Fruit fly (Drosophila melanogaster) whole organism, prepupa: Measurements from ENCODE around the gene Hipk.
A peak's percentile ranks its signal among the peaks of the same experiment; 100 is the strongest.

Experiments used
- CG10631 ChIP-seq: fragments of 200-800 bp; sonication (Bioruptor generic); optimal IDR thresholded peaks from 2 replicates; lab custom pipeline; 2016; ENCODE audit warnings: missing biosample characterization, missing genetic modification characterization
- CG10669 ChIP-seq: fragments of 200-800 bp; sonication (Bioruptor generic); optimal IDR thresholded peaks from 3 replicates; lab custom pipeline; 2018; ENCODE audit warnings: missing biosample characterization, mild to moderate bottlenecking, missing genetic modification characterization, moderate library complexity
- CG11902 ChIP-seq: fragments of 200-800 bp; sonication (Bioruptor generic); optimal IDR thresholded peaks from 3 replicates; lab custom pipeline; 2016; ENCODE audit warnings: missing biosample characterization, missing genetic modification characterization
- CG15336 ChIP-seq: fragments of 200-800 bp; sonication (Bioruptor generic); IDR thresholded peaks from 2 replicates; pipeline ENCODE4 v1.3.6; 2022; ENCODE audit warnings: missing biosample characterization, missing genetic modification characterization
- CG16779 ChIP-seq: fragments of 200-800 bp; sonication (Bioruptor generic); optimal IDR thresholded peaks from 3 replicates; lab custom pipeline; 2017; ENCODE audit warnings: missing biosample characterization, mild to moderate bottlenecking, missing genetic modification characterization
- CG31627 ChIP-seq: fragments of 200-800 bp; sonication (Bioruptor generic); optimal IDR thresholded peaks from 3 replicates; lab custom pipeline; 2016; ENCODE audit warnings: missing biosample characterization, missing genetic modification characterization
- CG32006 ChIP-seq: fragments of 200-800 bp; sonication (Bioruptor generic); optimal IDR thresholded peaks from 3 replicates; lab custom pipeline; 2017; ENCODE audit warnings: missing biosample characterization, mild to moderate bottlenecking, missing genetic modification characterization
- CG34406 ChIP-seq: fragments of 200-800 bp; sonication (Bioruptor generic); optimal IDR thresholded peaks from 3 replicates; lab custom pipeline; 2016; ENCODE audit warnings: missing biosample characterization, missing genetic modification characterization
- CG3919 ChIP-seq: fragments of 200-800 bp; sonication (Bioruptor generic); optimal IDR thresholded peaks from 3 replicates; lab custom pipeline; 2016; ENCODE audit warnings: missing biosample characterization, missing genetic modification characterization
- CG4318 ChIP-seq: fragments of 200-800 bp; sonication (Bioruptor generic); optimal IDR thresholded peaks from 3 replicates; lab custom pipeline; 2017; ENCODE audit warnings: missing biosample characterization, mild to moderate bottlenecking, missing genetic modification characterization
- CG6163 ChIP-seq: fragments of 200-800 bp; sonication (Bioruptor generic); IDR thresholded peaks from 3 replicates; pipeline ENCODE4 v1.3.6; 2022; ENCODE audit warnings: missing biosample characterization, missing genetic modification characterization
- CG6792 ChIP-seq: fragments of 200-800 bp; sonication (Bioruptor generic); optimal IDR thresholded peaks from 3 replicates; lab custom pipeline; 2016; ENCODE audit warnings: missing biosample characterization, missing genetic modification characterization
- CG6808 ChIP-seq: fragments of 200-800 bp; sonication (Bioruptor generic); optimal IDR thresholded peaks from 3 replicates; lab custom pipeline; 2017; ENCODE audit warnings: missing biosample characterization, missing genetic modification characterization, mild to moderate bottlenecking, moderate library complexity, missing genetic modification reagents
- CG6854 ChIP-seq: fragments of 200-800 bp; sonication (Bioruptor generic); optimal IDR thresholded peaks from 2 replicates; lab custom pipeline; 2017; ENCODE audit warnings: missing biosample characterization, mild to moderate bottlenecking, missing genetic modification characterization
- CG7368 ChIP-seq: fragments of 200-800 bp; sonication (Bioruptor generic); optimal IDR thresholded peaks from 3 replicates; lab custom pipeline; 2016; ENCODE audit warnings: missing biosample characterization, missing genetic modification characterization
- CG8119 ChIP-seq: fragments of 200-800 bp; sonication (Bioruptor generic); IDR thresholded peaks from 3 replicates; pipeline ENCODE4 v1.3.6; 2022; ENCODE audit warnings: missing biosample characterization, missing genetic modification characterization
- CG8319 ChIP-seq: fragments of 200-800 bp; sonication (Bioruptor generic); optimal IDR thresholded peaks from 3 replicates; lab custom pipeline; 2016; ENCODE audit warnings: missing biosample characterization, missing genetic modification characterization
- CG8632 ChIP-seq: fragments of 200-800 bp; sonication (Bioruptor generic); optimal IDR thresholded peaks from 3 replicates; lab custom pipeline; 2016; ENCODE audit warnings: missing biosample characterization, missing genetic modification characterization
- CG9139 ChIP-seq: fragments of 200-800 bp; sonication (Bioruptor generic); optimal IDR thresholded peaks from 3 replicates; lab custom pipeline; 2017; ENCODE audit warnings: missing biosample characterization, mild to moderate bottlenecking, missing genetic modification characterization
- Eip78C ChIP-seq: fragments of 200-800 bp; sonication (Bioruptor generic); peaks from one replicate; lab custom pipeline; 2016; ENCODE audit warnings: missing biosample characterization, missing genetic modification characterization
- Eip93F ChIP-seq: fragments of 200-800 bp; sonication (Bioruptor generic); optimal IDR thresholded peaks from 2 replicates; lab custom pipeline; 2016; ENCODE audit warnings: missing biosample characterization, mild to moderate bottlenecking, missing genetic modification characterization
- Gug ChIP-seq: fragments of 200-800 bp; sonication (Bioruptor generic); IDR thresholded peaks from 2 replicates; pipeline ENCODE4 v1.3.6; 2022; ENCODE audit warnings: missing biosample characterization, missing genetic modification characterization
- Hr38 ChIP-seq: sonication (Bioruptor generic); optimal IDR thresholded peaks from 2 replicates; lab custom pipeline; 2016; ENCODE audit warnings: missing biosample characterization, missing genetic modification characterization
- Hr4 ChIP-seq: fragments of 200-800 bp; sonication (Bioruptor generic); optimal IDR thresholded peaks from 3 replicates; lab custom pipeline; 2016; ENCODE audit warnings: missing biosample characterization, missing genetic modification characterization
- Lpt ChIP-seq: fragments of 200-800 bp; sonication (Bioruptor generic); optimal IDR thresholded peaks from 3 replicates; lab custom pipeline; 2016; ENCODE audit warnings: missing biosample characterization, missing genetic modification characterization
- Sox102F ChIP-seq: fragments of 200-800 bp; sonication (Bioruptor generic); optimal IDR thresholded peaks from 2 replicates; lab custom pipeline; 2016; ENCODE audit warnings: missing biosample characterization, mild to moderate bottlenecking, missing genetic modification characterization
- Sox14 ChIP-seq: fragments of 200-800 bp; sonication (Bioruptor generic); optimal IDR thresholded peaks from 3 replicates; lab custom pipeline; 2016; ENCODE audit warnings: missing biosample characterization, missing genetic modification characterization
- Sox15 ChIP-seq: fragments of 200-800 bp; sonication (Bioruptor generic); optimal IDR thresholded peaks from 3 replicates; lab custom pipeline; 2016; ENCODE audit warnings: missing biosample characterization, missing genetic modification characterization
- achi ChIP-seq: fragments of 200-800 bp; sonication (Bioruptor generic); optimal IDR thresholded peaks from 3 replicates; lab custom pipeline; 2016; ENCODE audit warnings: missing biosample characterization, missing genetic modification characterization
- acj6 ChIP-seq: fragments of 200-800 bp; sonication (Bioruptor generic); optimal IDR thresholded peaks from 3 replicates; lab custom pipeline; 2016; ENCODE audit warnings: missing biosample characterization, missing genetic modification characterization
- dac ChIP-seq: fragments of 200-800 bp; sonication (Bioruptor generic); optimal IDR thresholded peaks from 2 replicates; lab custom pipeline; 2017; ENCODE audit warnings: missing biosample characterization, mild to moderate bottlenecking, missing genetic modification characterization
- dsx ChIP-seq: fragments of 200-800 bp; optimal IDR thresholded peaks from 3 replicates; lab custom pipeline; 2019; ENCODE audit warnings: missing biosample characterization, mild to moderate bottlenecking, missing genetic modification characterization, moderate library complexity; ENCODE audit not compliant: poor library complexity, severe bottlenecking
- eg ChIP-seq: fragments of 200-800 bp; sonication (Bioruptor generic); IDR thresholded peaks from 3 replicates; pipeline ENCODE4 v1.3.6; 2022; ENCODE audit warnings: missing biosample characterization, missing genetic modification characterization
- esn ChIP-seq: fragments of 200-800 bp; sonication (Bioruptor generic); optimal IDR thresholded peaks from 2 replicates; lab custom pipeline; 2016; ENCODE audit warnings: missing biosample characterization, mild to moderate bottlenecking, missing genetic modification characterization, moderate library complexity
- fd59A ChIP-seq: fragments of 200-800 bp; sonication (Bioruptor generic); optimal IDR thresholded peaks from 2 replicates; lab custom pipeline; 2017; ENCODE audit warnings: missing biosample characterization, mild to moderate bottlenecking, missing genetic modification characterization, missing genetic modification reagents
- fd85E ChIP-seq: fragments of 200-800 bp; sonication (Bioruptor generic); optimal IDR thresholded peaks from 3 replicates; lab custom pipeline; 2016; ENCODE audit warnings: missing biosample characterization, missing genetic modification characterization
- fkh ChIP-seq: fragments of 200-800 bp; sonication (Bioruptor generic); optimal IDR thresholded peaks from 3 replicates; lab custom pipeline; 2017; ENCODE audit warnings: missing biosample characterization, mild to moderate bottlenecking, missing genetic modification characterization, moderate library complexity
- lz ChIP-seq: fragments of 200-800 bp; sonication (Bioruptor generic); optimal IDR thresholded peaks from 3 replicates; lab custom pipeline; 2016; ENCODE audit warnings: missing biosample characterization, missing genetic modification characterization
- net ChIP-seq: fragments of 200-800 bp; sonication (Bioruptor generic); optimal IDR thresholded peaks from 3 replicates; lab custom pipeline; 2016; ENCODE audit warnings: missing biosample characterization, missing genetic modification characterization
- pdm3 ChIP-seq: fragments of 200-800 bp; sonication (Bioruptor generic); optimal IDR thresholded peaks from 3 replicates; lab custom pipeline; 2016; ENCODE audit warnings: missing biosample characterization, missing genetic modification characterization
- salr ChIP-seq, 2 experiments: fragments of 200-800 bp; sonication (Bioruptor generic); optimal IDR thresholded peaks; 3 replicates each; lab custom pipeline; 2016 to 2018; ENCODE audit warnings: missing biosample characterization in 2 of 2, missing genetic modification characterization in 2 of 2, mild to moderate bottlenecking in 1 of 2
- ss ChIP-seq, 2 experiments: fragments of 200-800 bp; sonication (Bioruptor generic); optimal IDR thresholded peaks; 2 replicates in 1 of 2; 3 replicates in 1 of 2; lab custom pipeline; 2017 to 2018; ENCODE audit warnings: mild to moderate bottlenecking in 2 of 2, missing biosample characterization in 2 of 2, missing genetic modification characterization in 2 of 2, moderate library complexity in 1 of 2
- svp ChIP-seq: fragments of 200-800 bp; sonication (Bioruptor generic); peaks from one replicate; lab custom pipeline; 2016; ENCODE audit warnings: missing biosample characterization, missing genetic modification characterization
- vri ChIP-seq: fragments of 200-800 bp; sonication (Bioruptor generic); optimal IDR thresholded peaks from 3 replicates; lab custom pipeline; 2016; ENCODE audit warnings: missing biosample characterization, mild to moderate bottlenecking, missing genetic modification characterization

The Hipk gene

dm6 chr3L:561117-561516 lies 18.3 kb downstream of the Hipk start:
- no peak for TF ChIP-seq CG8119 (GFP tag; lab: Robert Waterston, UW)
- TF ChIP-seq CG10669 (GFP tag; lab: Kevin White, UChicago): no peak
- TF ChIP-seq CG9139 (GFP tag; lab: Kevin White, UChicago): no peak
- no peak for TF ChIP-seq Eip93F (GFP tag; lab: Kevin White, UChicago)
- peak; percentile 77 for TF ChIP-seq Eip78C (GFP tag; lab: Kevin White, UChicago)
- TF ChIP-seq CG6163 (GFP tag; lab: Robert Waterston, UW): 0 out of 3 replicates have a peak, but pooled peaks have one; percentile 39
- peak; percentile 41 for TF ChIP-seq svp (GFP tag; lab: Kevin White, UChicago)

DNA sequence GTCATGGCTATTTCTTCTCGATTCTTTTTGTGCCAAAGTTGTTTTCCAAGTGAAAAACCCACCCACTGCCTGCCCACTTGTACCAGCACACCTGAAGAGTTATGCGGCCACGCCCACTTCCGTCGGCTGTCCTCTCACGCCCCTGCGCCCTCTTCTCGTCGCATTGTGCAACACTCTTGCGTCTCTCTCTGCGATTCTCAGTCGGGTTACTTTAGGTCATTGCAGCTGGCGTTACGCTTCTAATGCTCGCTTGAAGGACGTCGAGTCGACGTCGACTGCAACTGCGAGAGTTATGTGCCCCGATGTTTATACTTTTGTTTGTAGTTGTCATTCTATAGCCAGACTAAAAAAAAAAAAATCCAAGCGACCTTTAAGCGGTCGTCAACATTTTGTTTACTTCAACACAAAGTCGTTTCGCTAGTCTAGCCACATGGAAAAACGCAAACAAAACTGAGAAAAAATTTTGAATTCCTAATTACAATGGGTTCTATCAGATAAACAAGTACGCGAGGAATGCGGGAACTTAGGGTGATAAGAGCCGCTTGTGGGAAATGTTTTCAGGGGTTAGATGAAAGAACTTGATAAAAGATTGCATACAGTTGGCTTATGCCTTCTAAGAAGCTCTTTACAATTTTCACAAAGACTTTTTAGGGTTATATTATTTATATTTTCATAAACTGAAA lies 19.1 kb downstream of the Hipk start:
- TF ChIP-seq esn (GFP tag; lab: Kevin White, UChicago) (no peak), CG6163 (GFP tag; lab: Robert Waterston, UW) (0 out of 3 replicates have a peak, but pooled peaks have one; percentile 27), Eip78C (GFP tag; lab: Kevin White, UChicago) (peak; percentile 32), CG31627 (GFP tag; lab: Kevin White, UChicago) (no peak), acj6 (GFP tag; lab: Kevin White, UChicago) (no peak), CG10631 (no peak), Sox14 (GFP tag; lab: Kevin White, UChicago) (no peak), Sox102F (GFP tag; lab: Kevin White, UChicago) (no peak), CG8319 (GFP tag; lab: Kevin White, UChicago) (no peak), CG8632 (GFP tag; lab: Kevin White, UChicago) (no peak), CG16779 (tag; lab: Kevin White, UChicago) (no peak), CG6808 (GFP tag; lab: Kevin White, UChicago) (no peak), ss (GFP tag; optimal IDR thresholded peaks at IDR 0.05; lab: Kevin White, UChicago) (no peak), Hr4 (GFP tag; lab: Kevin White, UChicago) (no peak), fkh (GFP tag; lab: Kevin White, UChicago) (peak; percentile 57), eg (GFP tag; lab: Robert Waterston, UW) (0 out of 3 replicates have a peak, but pooled peaks have one; percentile 22), fd59A (GFP tag; lab: Kevin White, UChicago) (no peak), CG6792 (GFP tag; lab: Kevin White, UChicago) (no peak), net (GFP tag; lab: Kevin White, UChicago) (no peak), pdm3 (GFP tag; lab: Kevin White, UChicago) (no peak), CG6854 (GFP tag; lab: Kevin White, UChicago) (no peak), dsx (GFP tag; lab: Kevin White, UChicago) (no peak), CG7368 (no peak), CG9139 (GFP tag; lab: Kevin White, UChicago) (no peak), CG3919 (GFP tag; lab: Kevin White, UChicago) (no peak)

DNA sequence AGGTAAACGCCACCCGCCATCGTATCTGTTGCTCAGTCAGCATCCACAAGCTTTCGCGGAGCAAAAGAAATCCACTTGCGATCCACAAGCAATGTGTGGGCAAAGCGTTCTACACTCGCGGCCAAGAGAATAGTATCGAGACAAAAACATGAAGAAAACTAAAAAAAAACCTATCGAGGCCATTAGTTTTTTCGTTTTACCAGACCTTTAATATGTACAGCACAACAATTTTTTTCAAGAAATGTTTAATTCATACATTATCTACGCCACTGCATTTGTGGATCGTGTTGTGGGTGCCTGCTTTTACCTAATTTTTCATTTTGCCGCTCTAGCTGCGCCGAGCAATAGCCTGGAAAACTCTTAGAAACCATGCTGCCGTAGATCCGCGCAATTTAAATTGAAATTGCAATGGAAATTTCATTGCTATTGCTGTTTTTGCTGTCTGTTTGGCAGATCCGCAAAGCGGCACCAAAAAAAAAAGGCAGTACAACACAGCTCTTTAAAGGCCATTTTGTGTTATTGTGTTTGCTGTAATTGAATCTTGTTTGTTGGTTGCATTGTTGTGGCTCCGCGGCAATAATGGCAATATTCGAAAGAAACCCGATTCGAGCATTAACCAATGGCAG lies 20.3 kb downstream of the Hipk start:
- TF ChIP-seq CG6854 (GFP tag; lab: Kevin White, UChicago): no peak
- TF ChIP-seq CG9139 (GFP tag; lab: Kevin White, UChicago): no peak
- peak; percentile 66 for TF ChIP-seq pdm3 (GFP tag; lab: Kevin White, UChicago)
- peak; percentile 80 for TF ChIP-seq Gug (GFP tag; lab: Robert Waterston, UW)
- peak; percentile 85 for TF ChIP-seq CG32006 (GFP tag; lab: Kevin White, UChicago)
- TF ChIP-seq achi (GFP tag; lab: Kevin White, UChicago): peak; percentile 64
- peak; percentile 81 for TF ChIP-seq Hr4 (GFP tag; lab: Kevin White, UChicago)
- peak; percentile 71 for TF ChIP-seq Lpt (GFP tag; lab: Kevin White, UChicago)
- TF ChIP-seq CG34406 (GFP tag; lab: Kevin White, UChicago): peak; percentile 20
- peak; percentile 31 for TF ChIP-seq CG8319 (GFP tag; lab: Kevin White, UChicago)
- peak; percentile 60 for TF ChIP-seq acj6 (GFP tag; lab: Kevin White, UChicago)
- peak; percentile 2 to 58 for TF ChIP-seq salr (GFP tag; optimal IDR thresholded peaks at IDR 0.05; lab: Kevin White, UChicago)
- peak; percentile 29 for TF ChIP-seq lz
- no peak for TF ChIP-seq Hr38 (GFP tag; lab: Kevin White, UChicago)
- TF ChIP-seq CG15336 (GFP tag; lab: Robert Waterston, UW): peak; percentile 92
- TF ChIP-seq vri (GFP tag; lab: Kevin White, UChicago): no peak
- no peak for TF ChIP-seq fd85E
- peak; percentile 88 for TF ChIP-seq CG8119 (GFP tag; lab: Robert Waterston, UW)
- no peak for TF ChIP-seq fd59A (GFP tag; lab: Kevin White, UChicago)
- TF ChIP-seq CG8632 (GFP tag; lab: Kevin White, UChicago): peak; percentile 28
- TF ChIP-seq dac (GFP tag; lab: Kevin White, UChicago): peak; percentile 54
- peak; percentile 63 for TF ChIP-seq CG4318 (GFP tag; lab: Kevin White, UChicago)
- TF ChIP-seq CG6808 (GFP tag; lab: Kevin White, UChicago): peak; percentile 52
- peak; percentile 50 for TF ChIP-seq CG11902
- TF ChIP-seq Sox15 (GFP tag; lab: Kevin White, UChicago): peak; percentile 5
- TF ChIP-seq Eip78C (GFP tag; lab: Kevin White, UChicago): peak; percentile 92
